Worm (Caenorhabditis elegans) whole organism, young adult: ENCODE data around the gene ubc-8.

Experiments
- Y53G8AR.9 ChIP-seq: fragments of 200-800 bp; sonication (Bioruptor generic); conservative IDR thresholded peaks from 2 replicates; pipeline ENCODE4 v1.3.6; 2022; ENCODE audit warnings: missing genetic modification reagents, missing genetic modification characterization, missing compliant biosample characterization
- Y95B8A.8 ChIP-seq: fragments of 200-800 bp; sonication (Bioruptor generic); IDR thresholded peaks from 2 replicates; pipeline ENCODE4 v1.3.6; 2022; ENCODE audit warnings: missing genetic modification reagents, missing genetic modification characterization, missing compliant biosample characterization
- atf-7 ChIP-seq: sonication (generic microtip); optimal IDR thresholded peaks from 2 replicates; lab custom pipeline; 2017; ENCODE audit warnings: mild to moderate bottlenecking, missing genetic modification characterization, missing compliant biosample characterization
- bed-2 ChIP-seq: fragments of 200-800 bp; sonication (Bioruptor generic); IDR thresholded peaks from 2 replicates; pipeline ENCODE4 v1.3.6; 2022; ENCODE audit warnings: missing genetic modification reagents, missing genetic modification characterization, missing compliant biosample characterization
- egl-18 ChIP-seq: fragments of 200-800 bp; sonication (Bioruptor generic); IDR thresholded peaks from 2 replicates; pipeline ENCODE4 v1.3.6; 2022; ENCODE audit warnings: missing genetic modification reagents, missing genetic modification characterization, missing compliant biosample characterization
- egl-44 ChIP-seq: fragments of 200-800 bp; sonication (Bioruptor generic); IDR thresholded peaks from 2 replicates; pipeline ENCODE4 v1.3.6; 2022; ENCODE audit warnings: missing genetic modification reagents, missing genetic modification characterization, missing compliant biosample characterization
- ets-4 ChIP-seq: fragments of 200-800 bp; sonication (Bioruptor generic); optimal IDR thresholded peaks from 2 replicates; lab custom pipeline; 2018; ENCODE audit warnings: mild to moderate bottlenecking, missing genetic modification characterization, missing compliant biosample characterization
- hmg-1.2 ChIP-seq: fragments of 200-800 bp; sonication (Bioruptor generic); IDR thresholded peaks from 2 replicates; pipeline ENCODE4 v1.3.6; 2022; ENCODE audit warnings: missing genetic modification reagents, missing genetic modification characterization, missing compliant biosample characterization
- lag-1 ChIP-seq: fragments of 200-800 bp; sonication (Bioruptor generic); IDR thresholded peaks from 2 replicates; pipeline ENCODE4 v1.3.6; 2022; ENCODE audit warnings: missing genetic modification reagents, missing genetic modification characterization, missing compliant biosample characterization
- nfya-1 ChIP-seq: sonication (generic microtip); optimal IDR thresholded peaks from 2 replicates; lab custom pipeline; 2017; ENCODE audit warnings: antibody characterized with exemption, missing compliant biosample characterization, missing genetic modification characterization, borderline replicate concordance; ENCODE audit not compliant: insufficient read depth
- snpc-4 ChIP-seq, 5 experiments: fragments of 150-350 bp in 1 of 5; sonication (generic microtip) in 4 of 5; optimal IDR thresholded peaks; 2 replicates each; lab custom pipeline; 2014 to 2018; ENCODE audit warnings: missing genetic modification characterization in 5 of 5, missing biosample characterization in 3 of 5, antibody characterized with exemption in 2 of 5, mild to moderate bottlenecking in 2 of 5, missing compliant biosample characterization in 2 of 5, missing genotype in 2 of 5, moderate library complexity in 2 of 5, missing genetic modification reagents in 1 of 5

DNA sequence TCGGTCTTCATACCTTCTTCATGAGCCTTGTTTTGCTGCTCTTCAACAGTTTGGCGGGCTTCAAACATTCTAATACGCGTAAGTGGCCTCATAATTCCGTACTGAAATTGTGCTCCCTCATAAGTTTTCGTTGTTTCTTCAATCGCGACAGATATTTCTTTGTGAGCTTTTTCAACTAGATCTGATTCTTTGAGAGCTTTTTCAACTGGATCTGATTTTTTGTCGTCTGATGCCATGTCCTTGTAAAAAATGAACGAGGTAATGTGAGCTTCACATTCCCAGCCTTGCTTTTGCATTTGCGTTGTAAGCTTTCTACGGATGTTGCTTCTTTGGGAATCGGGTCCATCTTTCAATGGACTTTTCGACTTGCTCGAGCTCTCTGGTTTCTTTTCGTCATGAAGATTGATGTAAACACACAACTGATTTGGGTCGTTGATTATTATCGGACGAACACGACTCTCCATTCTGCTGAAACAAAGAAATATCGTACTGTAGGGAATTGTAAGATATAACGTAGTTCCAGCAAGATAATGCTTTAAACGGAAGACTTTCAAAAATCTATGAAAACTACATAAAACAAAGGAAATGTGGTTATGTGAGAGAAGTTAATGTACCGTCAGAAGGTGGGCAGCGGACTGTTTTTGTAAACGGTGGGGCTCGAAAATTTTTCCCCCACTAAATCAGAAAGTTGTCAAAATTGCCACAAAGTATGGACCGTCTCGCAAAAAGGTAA is 3.3 kb upstream of the ubc-8 start, which contains the start of gene Y94H6A.10:
- TF ChIP-seq hmg-1.2 (GFP tag; lab: Robert Waterston, UW) (no peak), egl-44 (GFP tag; lab: Robert Waterston, UW) (no peak), snpc-4 (GFP tag; optimal IDR thresholded peaks at IDR 0.05; lab: Kevin White, UChicago) (no peak), snpc-4 (tag; optimal IDR thresholded peaks at IDR 0.05; lab: Kevin White, UChicago) (no peak), Y95B8A.8 (GFP tag; lab: Robert Waterston, UW) (no peak), lag-1 (GFP tag; lab: Robert Waterston, UW) (no peak), bed-2 (GFP tag; lab: Robert Waterston, UW) (no peak), egl-18 (no peak), atf-7 (peak; percentile 24), Y53G8AR.9 (GFP tag; lab: Robert Waterston, UW) (no peak), nfya-1 (no peak), ets-4 (no peak)
